Worm (Caenorhabditis elegans) whole organism, L4 larva: ENCODE measurements around the gene F40G12.6.

Experiments
- F49E8.2 ChIP-seq: sonication (generic microtip); optimal IDR thresholded peaks from 2 replicates; lab custom pipeline; 2016; ENCODE audit warnings: missing compliant biosample characterization, mild to moderate bottlenecking, missing genetic modification characterization, borderline replicate concordance
- mdl-1 ChIP-seq, 2 experiments: fragments of 150-350 bp in 1 of 2; sonication (generic microtip) in 1 of 2; optimal IDR thresholded peaks; 2 replicates each; lab custom pipeline; 2014 to 2017; ENCODE audit warnings: missing biosample characterization in 2 of 2, missing genetic modification characterization in 2 of 2
- nhr-76 ChIP-seq: fragments of 150-350 bp; optimal IDR thresholded peaks from 2 replicates; lab custom pipeline; 2014; ENCODE audit warnings: missing biosample characterization, missing genetic modification characterization
- php-3 ChIP-seq: fragments of 200-800 bp; sonication (Bioruptor generic); IDR thresholded peaks from 2 replicates; pipeline ENCODE4 v1.3.6; 2022; ENCODE audit warnings: missing genetic modification reagents, missing genetic modification characterization, missing compliant biosample characterization
- spr-3 ChIP-seq: fragments of 200-800 bp; sonication (Bioruptor generic); optimal IDR thresholded peaks from 2 replicates; lab custom pipeline; 2018; ENCODE audit warnings: mild to moderate bottlenecking, missing genetic modification characterization, missing compliant biosample characterization

DNA sequence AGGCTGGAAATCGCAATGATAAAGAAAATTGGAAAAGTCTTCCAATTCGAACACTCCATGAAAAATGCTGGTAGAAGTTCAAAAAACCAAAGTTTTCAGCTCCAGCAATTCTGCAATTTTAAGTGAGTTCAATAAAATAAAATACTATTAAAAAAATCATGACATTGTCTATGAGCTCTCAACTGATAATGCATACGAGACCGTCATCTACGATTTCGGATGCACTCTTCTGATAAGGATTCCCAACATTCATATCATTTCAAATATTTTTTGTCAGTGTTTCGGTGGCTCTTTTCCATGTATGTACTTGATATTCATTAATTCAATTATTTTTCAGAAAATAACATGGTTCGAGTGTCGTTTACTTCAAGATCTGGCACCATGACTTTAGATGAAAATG is 28.2 kb upstream of the F40G12.6 start, which contains the start of gene F14D7.6:
- TF ChIP-seq php-3 (GFP tag; lab: Robert Waterston, UW) = no peak
- no peak for TF ChIP-seq mdl-1 (tag; optimal IDR thresholded peaks at IDR 0.05; lab: Kevin White, UChicago)
- no peak for TF ChIP-seq F49E8.2
- no peak for TF ChIP-seq spr-3 (GFP tag; lab: Kevin White, UChicago)
- no peak for TF ChIP-seq nhr-76 (tag; lab: Kevin White, UChicago)
